Fruit fly (Drosophila melanogaster): Measurements from ENCODE around the gene ORMDL.

The ORMDL gene

dm6 chr3L:21652768-21653167 is 17.7 kb downstream of the ORMDL start (continued):
- no peak for TF ChIP-seq Hand (GFP tag; optimal IDR thresholded peaks at IDR 0.05)
- peak; percentile 69 for TF ChIP-seq CG10366 (GFP tag; IDR thresholded peaks at IDR 0.05)
- TF ChIP-seq CG1603 (tag; optimal IDR thresholded peaks at IDR 0.05), result peak; percentile 78
- TF ChIP-seq Ravus (GFP tag; IDR thresholded peaks at IDR 0.05), result no peak
- peak; percentile 53 for TF ChIP-seq Fer2 (tag; optimal IDR thresholded peaks at IDR 0.05)
- no peak for TF ChIP-seq CG6254 (GFP tag; optimal IDR thresholded peaks at IDR 0.05)
- no peak for TF ChIP-seq CG10431 (GFP tag; optimal IDR thresholded peaks at IDR 0.05)
- no peak for TF ChIP-seq rib (GFP tag; IDR thresholded peaks at IDR 0.05)
- peak; percentile 89 for TF ChIP-seq sens (GFP tag)
- no peak for TF ChIP-seq pan (optimal IDR thresholded peaks at IDR 0.05)
- TF ChIP-seq pan (GFP tag; optimal IDR thresholded peaks at IDR 0.05 in 1 of 2, IDR thresholded peaks at IDR 0.05 in 1 of 2), result peak in 1 of 2 experiments; percentile 68
- no peak for TF ChIP-seq sima (GFP tag; optimal IDR thresholded peaks at IDR 0.05)
- TF ChIP-seq her (GFP tag; optimal IDR thresholded peaks at IDR 0.05), result peak; percentile 53
- TF ChIP-seq Bdp1 (GFP tag; optimal IDR thresholded peaks at IDR 0.05), result no peak
- TF ChIP-seq Dp (GFP tag; optimal IDR thresholded peaks at IDR 0.05), result peak; percentile 39
- peak; percentile 61 for TF ChIP-seq CG3847 (GFP tag; IDR thresholded peaks at IDR 0.05)
- TF ChIP-seq Hr3 (GFP tag; optimal IDR thresholded peaks at IDR 0.05), result peak; percentile 81
- peak; percentile 81 for TF ChIP-seq CG32532 (GFP tag; IDR thresholded peaks at IDR 0.05)
- peak; percentile 76 for TF ChIP-seq CG32772 (GFP tag; IDR thresholded peaks at IDR 0.05)
- no peak for TF ChIP-seq CkIIα-i1 (GFP tag; IDR thresholded peaks at IDR 0.05)
- no peak for TF ChIP-seq CG7963 (GFP tag; IDR thresholded peaks at IDR 0.05; ENCODE audit: partially characterized antibody)
- peak; percentile 53 for TF ChIP-seq CG4854 (GFP tag; optimal IDR thresholded peaks at IDR 0.05)
- no peak for TF ChIP-seq toy (GFP tag; IDR thresholded peaks at IDR 0.05)
- TF ChIP-seq CG9797 (GFP tag; optimal IDR thresholded peaks at IDR 0.05), result no peak
- TF ChIP-seq Med (GFP tag), result peak; percentile 97
- TF ChIP-seq dati (GFP tag; IDR thresholded peaks at IDR 0.05), result no peak
- TF ChIP-seq wdn (GFP tag; IDR thresholded peaks at IDR 0.05), result no peak
- TF ChIP-seq pita (GFP tag; optimal IDR thresholded peaks at IDR 0.05), result peak; percentile 61
- peak; percentile 68 for TF ChIP-seq CG13424 (tag; optimal IDR thresholded peaks at IDR 0.05)
- TF ChIP-seq CG9932 (GFP tag; IDR thresholded peaks at IDR 0.05), result peak; percentile 85
- peak; percentile 34 for TF ChIP-seq NK7.1 (GFP tag; optimal IDR thresholded peaks at IDR 0.05)
- peak; percentile 65 for TF ChIP-seq PHDP (tag; optimal IDR thresholded peaks at IDR 0.05)
- peak; percentile 74 for TF ChIP-seq CG7987 (GFP tag; optimal IDR thresholded peaks at IDR 0.05)
- peak; percentile 54 for TF ChIP-seq CG1647 (GFP tag; optimal IDR thresholded peaks at IDR 0.05)
- TF ChIP-seq Rx (GFP tag; IDR thresholded peaks at IDR 0.05), result 0 out of 2 replicates have a peak, but pooled peaks have one; percentile 12
- peak; percentile 87 for TF ChIP-seq CG5245 (GFP tag; optimal IDR thresholded peaks at IDR 0.05)
- no peak for TF ChIP-seq Hr39 (optimal IDR thresholded peaks at IDR 0.05)
- TF ChIP-seq CG3838 (GFP tag; optimal IDR thresholded peaks at IDR 0.05), result peak; percentile 23
- peak; percentile 40 for TF ChIP-seq zfh2 (GFP tag; optimal IDR thresholded peaks at IDR 0.05)
- no peak for TF ChIP-seq gfzf (GFP tag; optimal IDR thresholded peaks at IDR 0.05)
- peak; percentile 24; the same call in 1 of the 2 replicates for TF ChIP-seq stc (GFP tag; IDR thresholded peaks at IDR 0.05)
- peak; percentile 38 for TF ChIP-seq fd96Cb (tag; optimal IDR thresholded peaks at IDR 0.05)
- no peak for TF ChIP-seq kni (GFP tag; optimal IDR thresholded peaks at IDR 0.05)
- peak; percentile 27; the same call in 1 of the 2 replicates for TF ChIP-seq CG13287 (GFP tag; IDR thresholded peaks at IDR 0.05; ENCODE audit: partially characterized antibody)
- TF ChIP-seq kah (GFP tag; optimal IDR thresholded peaks at IDR 0.05), result no peak
- peak; percentile 76 for TF ChIP-seq CoRest (tag; optimal IDR thresholded peaks at IDR 0.05)
- no peak for TF ChIP-seq esg (GFP tag; conservative IDR thresholded peaks at IDR 0.05)
- peak; percentile 21 for TF ChIP-seq dm (GFP tag; optimal IDR thresholded peaks at IDR 0.05)
- TF ChIP-seq CG4404 (GFP tag; IDR thresholded peaks at IDR 0.05), result no peak
- TF ChIP-seq unc-4 (GFP tag; IDR thresholded peaks at IDR 0.05; ENCODE audit: partially characterized antibody), result no peak
- TF ChIP-seq CG14860 (GFP tag; IDR thresholded peaks at IDR 0.05; ENCODE audit: partially characterized antibody), result no peak
- peak; percentile 74 for TF ChIP-seq CG4820 (GFP tag; optimal IDR thresholded peaks at IDR 0.05)

Measured in whole organism, embryonic.